Fruit fly (Drosophila melanogaster) whole organism, prepupa: ENCODE measurements around the gene Jhbp16.
A peak's percentile ranks its signal among the peaks of the same experiment; 100 is the strongest.

Experiments
- CG6163 ChIP-seq: fragments of 200-800 bp; sonication (Bioruptor generic); IDR thresholded peaks from 3 replicates; pipeline ENCODE4 v1.3.6; 2022; ENCODE audit warnings: missing biosample characterization, missing genetic modification characterization
- CG6808 ChIP-seq: fragments of 200-800 bp; sonication (Bioruptor generic); optimal IDR thresholded peaks from 3 replicates; lab custom pipeline; 2017; ENCODE audit warnings: missing biosample characterization, missing genetic modification characterization, mild to moderate bottlenecking, moderate library complexity, missing genetic modification reagents
- OdsH ChIP-seq: fragments of 200-800 bp; sonication (Bioruptor generic); optimal IDR thresholded peaks from 3 replicates; lab custom pipeline; 2016; ENCODE audit warnings: missing biosample characterization, missing genetic modification characterization

dm6 chr3R:21698895-21699300, 34.7 kb downstream of the Jhbp16 start:
- TF ChIP-seq CG6163 (GFP tag; lab: Robert Waterston, UW), result peak; percentile 80
- TF ChIP-seq CG6808 (GFP tag; lab: Kevin White, UChicago), result peak; percentile 90
- TF ChIP-seq OdsH (GFP tag; lab: Kevin White, UChicago), result peak; percentile 83
